Fruit fly (Drosophila melanogaster) whole organism, embryonic: ENCODE results near the gene Toll-4.

Experiments used
- Aef1 ChIP-seq: fragments of 200-800 bp; sonication (Bioruptor generic); IDR thresholded peaks from 3 replicates; pipeline ENCODE4 v1.3.6; 2022; ENCODE audit warnings: missing biosample characterization, missing genetic modification characterization
- CG1024 ChIP-seq: fragments of 200-800 bp; sonication (Bioruptor generic); IDR thresholded peaks from 2 replicates; pipeline ENCODE4 v1.3.6; 2022; ENCODE audit warnings: missing biosample characterization, missing genetic modification characterization
- CG11093 ChIP-seq: fragments of 200-800 bp; sonication (Bioruptor generic); IDR thresholded peaks from 3 replicates; pipeline ENCODE4 v1.3.6; 2022; ENCODE audit warnings: missing biosample characterization, missing genetic modification characterization
- CG12219 ChIP-seq: fragments of 200-800 bp; sonication (Bioruptor generic); optimal IDR thresholded peaks from 3 replicates; lab custom pipeline; 2018; ENCODE audit warnings: missing biosample characterization, mild to moderate bottlenecking, missing genetic modification characterization
- CG12769 ChIP-seq: fragments of 200-800 bp; sonication (Bioruptor generic); optimal IDR thresholded peaks from 2 replicates; lab custom pipeline; 2019; ENCODE audit warnings: missing biosample characterization, mild to moderate bottlenecking, missing genetic modification characterization, moderate library complexity
- CG13287 ChIP-seq: fragments of 200-800 bp; sonication (Bioruptor generic); IDR thresholded peaks from 2 replicates; pipeline ENCODE4 v1.3.6; 2022; ENCODE audit warnings: missing biosample characterization, missing genetic modification characterization; ENCODE audit not compliant: partially characterized antibody
- CG13424 ChIP-seq: fragments of 200-800 bp; sonication (Bioruptor generic); optimal IDR thresholded peaks from 2 replicates; lab custom pipeline; 2019; ENCODE audit warnings: missing biosample characterization, mild to moderate bottlenecking, missing genetic modification characterization, moderate library complexity
- CG15073 ChIP-seq: fragments of 200-800 bp; sonication (Bioruptor generic); optimal IDR thresholded peaks from 2 replicates; lab custom pipeline; 2016; ENCODE audit warnings: missing biosample characterization, missing genetic modification characterization
- CG1647 ChIP-seq: fragments of 200-800 bp; sonication (Bioruptor generic); optimal IDR thresholded peaks from 3 replicates; lab custom pipeline; 2016; ENCODE audit warnings: missing biosample characterization, missing genetic modification characterization
- CG2678 ChIP-seq: fragments of 200-800 bp; sonication (Bioruptor generic); optimal IDR thresholded peaks from 3 replicates; lab custom pipeline; 2019; ENCODE audit warnings: missing biosample characterization, mild to moderate bottlenecking, missing genetic modification characterization, moderate library complexity
- CG30020 ChIP-seq: fragments of 200-800 bp; optimal IDR thresholded peaks from 2 replicates; lab custom pipeline; 2019; ENCODE audit warnings: missing biosample characterization, mild to moderate bottlenecking, missing genetic modification characterization, moderate library complexity
- CG30403 ChIP-seq: fragments of 200-800 bp; sonication (Bioruptor generic); optimal IDR thresholded peaks from 3 replicates; lab custom pipeline; 2016; ENCODE audit warnings: missing biosample characterization, missing genetic modification characterization
- CG33213 ChIP-seq: fragments of 200-800 bp; sonication (Bioruptor generic); optimal IDR thresholded peaks from 3 replicates; lab custom pipeline; 2016; ENCODE audit warnings: missing biosample characterization, missing genetic modification characterization
- CG33557 ChIP-seq: fragments of 200-800 bp; sonication (Bioruptor generic); optimal IDR thresholded peaks from 2 replicates; lab custom pipeline; 2019; ENCODE audit warnings: missing biosample characterization, mild to moderate bottlenecking, missing genetic modification characterization, moderate library complexity
- CG3407 ChIP-seq: fragments of 200-800 bp; sonication (Bioruptor generic); optimal IDR thresholded peaks from 2 replicates; lab custom pipeline; 2018; ENCODE audit warnings: missing biosample characterization, mild to moderate bottlenecking, missing genetic modification characterization
- CG4404 ChIP-seq: fragments of 200-800 bp; sonication (Bioruptor generic); IDR thresholded peaks from 2 replicates; pipeline ENCODE4 v1.3.6; 2022; ENCODE audit warnings: missing biosample characterization, missing genetic modification characterization
- CG4707 ChIP-seq: fragments of 200-800 bp; sonication (Bioruptor generic); optimal IDR thresholded peaks from 2 replicates; lab custom pipeline; 2018; ENCODE audit warnings: missing biosample characterization, mild to moderate bottlenecking, missing genetic modification characterization, moderate library complexity
- CG5180 ChIP-seq: fragments of 200-800 bp; sonication (Bioruptor generic); optimal IDR thresholded peaks from 3 replicates; lab custom pipeline; 2017; ENCODE audit warnings: missing biosample characterization, missing genetic modification characterization, mild to moderate bottlenecking, moderate library complexity, missing genetic modification reagents
- CHES-1-like ChIP-seq: fragments of 200-800 bp; sonication (Bioruptor generic); optimal IDR thresholded peaks from 2 replicates; lab custom pipeline; 2016; ENCODE audit warnings: missing biosample characterization, missing genetic modification characterization
- CTCF ChIP-seq: fragments of 200-800 bp; sonication (Bioruptor generic); optimal IDR thresholded peaks from 2 replicates; lab custom pipeline; 2017; ENCODE audit warnings: missing biosample characterization, mild to moderate bottlenecking, missing genetic modification characterization, moderate library complexity
- CoRest ChIP-seq: fragments of 200-800 bp; sonication (Bioruptor generic); optimal IDR thresholded peaks from 3 replicates; lab custom pipeline; 2018; ENCODE audit warnings: missing biosample characterization, mild to moderate bottlenecking, missing genetic modification characterization, moderate library complexity
- Deaf1 ChIP-seq: fragments of 200-800 bp; optimal IDR thresholded peaks from 3 replicates; lab custom pipeline; 2019; ENCODE audit warnings: missing biosample characterization, mild to moderate bottlenecking, missing genetic modification characterization, moderate library complexity
- Drgx ChIP-seq: fragments of 200-800 bp; sonication (Bioruptor generic); IDR thresholded peaks from 2 replicates; pipeline ENCODE4 v1.3.6; 2022; ENCODE audit warnings: missing biosample characterization, missing genetic modification characterization
- Ets65A ChIP-seq: fragments of 200-800 bp; sonication (Bioruptor generic); peaks from one replicate; lab custom pipeline; 2016; ENCODE audit warnings: missing biosample characterization, missing genetic modification characterization
- H2.0 ChIP-seq: fragments of 200-800 bp; sonication (Bioruptor generic); IDR thresholded peaks from 2 replicates; pipeline ENCODE4 v1.3.6; 2022; ENCODE audit warnings: missing biosample characterization, missing genetic modification characterization
- HLH54F ChIP-seq: fragments of 200-800 bp; sonication (Bioruptor generic); optimal IDR thresholded peaks from 3 replicates; lab custom pipeline; 2016; ENCODE audit warnings: missing biosample characterization, missing genetic modification characterization
- Neu2 ChIP-seq: fragments of 200-800 bp; sonication (Bioruptor generic); optimal IDR thresholded peaks from 3 replicates; lab custom pipeline; 2016; ENCODE audit warnings: missing biosample characterization, missing genetic modification characterization, borderline replicate concordance
- Nf-YB ChIP-seq: fragments of 200-800 bp; sonication (Bioruptor generic); optimal IDR thresholded peaks from 3 replicates; lab custom pipeline; 2019; ENCODE audit warnings: missing biosample characterization, mild to moderate bottlenecking, missing genetic modification characterization, moderate library complexity
- Nf-YC ChIP-seq: fragments of 200-800 bp; optimal IDR thresholded peaks from 3 replicates; lab custom pipeline; 2019; ENCODE audit warnings: missing biosample characterization, mild to moderate bottlenecking, missing genetic modification characterization, moderate library complexity
- ab ChIP-seq: fragments of 200-800 bp; sonication (Bioruptor generic); optimal IDR thresholded peaks from 2 replicates; lab custom pipeline; 2016; ENCODE audit warnings: missing biosample characterization, missing genetic modification characterization
- ato ChIP-seq: fragments of 200-800 bp; sonication (Bioruptor generic); IDR thresholded peaks from 2 replicates; pipeline ENCODE4 v1.3.6; 2022; ENCODE audit warnings: missing biosample characterization, missing genetic modification characterization; ENCODE audit not compliant: partially characterized antibody
- br ChIP-seq: fragments of >200 bp; optimal IDR thresholded peaks from 2 replicates; lab custom pipeline; 2017
- ci ChIP-seq: fragments of 200-800 bp; sonication (Bioruptor generic); IDR thresholded peaks from 3 replicates; pipeline ENCODE4 v1.3.6; 2022; ENCODE audit warnings: missing biosample characterization, missing genetic modification characterization
- fd3F ChIP-seq: fragments of 200-800 bp; sonication (Bioruptor generic); optimal IDR thresholded peaks from 2 replicates; lab custom pipeline; 2018; ENCODE audit warnings: missing biosample characterization, mild to moderate bottlenecking, missing genetic modification characterization, moderate library complexity
- ftz-f1 ChIP-seq: fragments of 200-800 bp; sonication (Bioruptor generic); optimal IDR thresholded peaks from 2 replicates; lab custom pipeline; 2016; ENCODE audit warnings: missing biosample characterization, missing genetic modification characterization
- ind ChIP-seq: fragments of 200-800 bp; sonication (Bioruptor generic); optimal IDR thresholded peaks from 3 replicates; lab custom pipeline; 2016; ENCODE audit warnings: missing biosample characterization, missing genetic modification characterization
- nmo ChIP-seq: fragments of 200-800 bp; sonication (Bioruptor generic); optimal IDR thresholded peaks from 2 replicates; lab custom pipeline; 2018; ENCODE audit warnings: missing biosample characterization, mild to moderate bottlenecking, missing genetic modification characterization, moderate library complexity
- otp ChIP-seq: fragments of 200-800 bp; sonication (Bioruptor generic); IDR thresholded peaks from 3 replicates; pipeline ENCODE4, ENCODE4 v1.3.6; 2022; ENCODE audit warnings: missing biosample characterization, missing genetic modification characterization
- pho ChIP-seq: fragments of 200-800 bp; sonication (Bioruptor generic); optimal IDR thresholded peaks from 2 replicates; lab custom pipeline; 2016; ENCODE audit warnings: missing biosample characterization, missing genetic modification characterization
- ranshi ChIP-seq: fragments of 200-800 bp; sonication (Bioruptor generic); IDR thresholded peaks from 2 replicates; pipeline ENCODE4 v1.3.6; 2022; ENCODE audit warnings: missing biosample characterization, missing genetic modification characterization
- sens ChIP-seq: fragments of 200-800 bp; sonication (Bioruptor generic); peaks from one replicate; lab custom pipeline; 2016; ENCODE audit warnings: missing biosample characterization, missing genetic modification characterization
- sr ChIP-seq: fragments of 200-800 bp; sonication (Bioruptor generic); IDR thresholded peaks from 3 replicates; pipeline ENCODE4 v1.3.6; 2022; ENCODE audit warnings: missing biosample characterization, missing genetic modification characterization
- tap ChIP-seq: fragments of 200-800 bp; optimal IDR thresholded peaks from 3 replicates; lab custom pipeline; 2019; ENCODE audit warnings: missing biosample characterization, mild to moderate bottlenecking, missing genetic modification characterization, moderate library complexity
- zfh2 ChIP-seq: fragments of 200-800 bp; sonication (Bioruptor generic); optimal IDR thresholded peaks from 2 replicates; lab custom pipeline; 2016; ENCODE audit warnings: missing biosample characterization, missing genetic modification characterization

Toll-4 gene

DNA sequence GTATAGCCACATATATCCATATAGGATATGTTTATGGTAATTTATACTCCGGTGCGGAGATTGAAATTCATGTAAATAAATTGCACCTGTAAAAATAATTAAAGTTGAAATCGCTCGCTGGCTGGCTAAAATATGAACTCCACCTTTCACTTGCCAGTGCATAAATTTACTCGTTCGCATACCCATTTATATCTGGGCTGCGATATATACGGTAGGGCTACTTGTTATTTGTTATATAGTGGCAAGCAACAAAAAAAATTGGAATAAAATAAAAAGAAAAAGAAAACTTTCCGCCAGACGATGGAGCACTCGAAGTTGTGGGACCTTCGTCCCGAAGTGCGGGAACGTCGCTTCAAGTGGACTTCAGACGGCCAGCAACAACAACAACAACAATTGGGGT, at the start of gene Toll-4:
Toll-4 (plus strand) TSS at position 301 of the 400 bp plus-strand sequence.
- TF ChIP-seq CG1024 (GFP tag; lab: Robert Waterston, UW) (no peak), fd3F (GFP tag; lab: Kevin White, UChicago) (no peak), nmo (GFP tag; lab: Kevin White, UChicago) (no peak), CG4404 (GFP tag; lab: Robert Waterston, UW) (no peak), CG12219 (GFP tag; lab: Kevin White, UChicago) (no peak), CG33557 (no peak), Aef1 (GFP tag; lab: Robert Waterston, UW) (no peak), CHES-1-like (GFP tag; lab: Kevin White, UChicago) (no peak), Drgx (GFP tag; lab: Robert Waterston, UW) (no peak), tap (tag; lab: Kevin White, UChicago) (no peak), CG13287 (no peak), CG4707 (GFP tag; lab: Kevin White, UChicago) (no peak)
- TF ChIP-seq, all 482 proteins: peak for 0

dm6 chr2L:9067124-9067523, 16.8 kb upstream of the Toll-4 start:
- TF ChIP-seq zfh2 (GFP tag; lab: Kevin White, UChicago) (no peak), CTCF (GFP tag; lab: Kevin White, UChicago) (peak; percentile 50), Nf-YB (GFP tag; lab: Kevin White, UChicago) (no peak), Neu2 (GFP tag; lab: Kevin White, UChicago) (no peak), pho (GFP tag; lab: Kevin White, UChicago) (no peak), CG1647 (GFP tag; lab: Kevin White, UChicago) (no peak), ind (GFP tag; lab: Kevin White, UChicago) (no peak), CG13424 (no peak), HLH54F (GFP tag; lab: Kevin White, UChicago) (no peak), H2.0 (GFP tag; lab: Robert Waterston, UW) (no peak), Ets65A (GFP tag; lab: Kevin White, UChicago) (peak; percentile 11), ab (no peak)

- TF ChIP-seq Drgx (GFP tag; lab: Robert Waterston, UW), result no peak
- no peak for TF ChIP-seq otp (GFP tag; lab: Robert Waterston, UW)
- no peak for TF ChIP-seq ato (GFP tag; lab: Robert Waterston, UW)
- no peak for TF ChIP-seq CG15073 (GFP tag; lab: Kevin White, UChicago)
- no peak for TF ChIP-seq CG30403 (GFP tag; lab: Kevin White, UChicago)
- no peak for TF ChIP-seq sens
- TF ChIP-seq Deaf1 (tag; lab: Kevin White, UChicago), result peak; percentile 94
- TF ChIP-seq CG12769, result no peak
- peak; percentile 17 for TF ChIP-seq Ets65A (GFP tag; lab: Kevin White, UChicago)
- TF ChIP-seq br (lab: Kevin White, UChicago), result no peak
- no peak for TF ChIP-seq CG11093 (GFP tag; lab: Robert Waterston, UW)
- no peak for TF ChIP-seq ranshi
- TF ChIP-seq CG30020, result no peak
- peak; percentile 77 for TF ChIP-seq Nf-YB (GFP tag; lab: Kevin White, UChicago)
- no peak for TF ChIP-seq CG2678 (tag; lab: Kevin White, UChicago)
- TF ChIP-seq CG3407 (GFP tag; lab: Kevin White, UChicago), result no peak
- no peak for TF ChIP-seq CG33213 (GFP tag; lab: Kevin White, UChicago)
- TF ChIP-seq ci (GFP tag; lab: Robert Waterston, UW), result no peak
- TF ChIP-seq sr, result no peak
- no peak for TF ChIP-seq ftz-f1 (GFP tag; lab: Kevin White, UChicago)
- peak; percentile 93 for TF ChIP-seq Nf-YC (tag; lab: Kevin White, UChicago)
- TF ChIP-seq CoRest (tag; lab: Kevin White, UChicago), result no peak
- TF ChIP-seq CG5180 (GFP tag; lab: Kevin White, UChicago), result peak; percentile 96
- no peak for TF ChIP-seq ind (GFP tag; lab: Kevin White, UChicago)
Observed at dm6 chr2L:9071094-9071612, 12.8 kb upstream of the Toll-4 start, which contains the start of gene DIP-zeta. Gene DIP-zeta, minus strand, starts transcription at chr2L:9071164.
